Worm (Caenorhabditis elegans) whole organism, late embryonic: ENCODE data around the gene ugt-46.

Source experiments
- C08G9.2 ChIP-seq: sonication (generic microtip); optimal IDR thresholded peaks from 2 replicates; lab custom pipeline; 2016; ENCODE audit warnings: mild to moderate bottlenecking, missing genetic modification characterization, moderate library complexity, missing compliant biosample characterization
- C38D4.7 ChIP-seq: fragments of 200-800 bp; sonication (Bioruptor generic); optimal IDR thresholded peaks from 2 replicates; lab custom pipeline; 2018; ENCODE audit warnings: mild to moderate bottlenecking, missing genetic modification characterization, moderate library complexity, missing compliant biosample characterization
- K02D7.2 ChIP-seq: sonication (generic microtip); optimal IDR thresholded peaks from 2 replicates; lab custom pipeline; 2017; ENCODE audit warnings: mild to moderate bottlenecking, missing genetic modification characterization, missing compliant biosample characterization
- T23F11.4 ChIP-seq: fragments of 200-800 bp; sonication (Bioruptor generic); optimal IDR thresholded peaks from 2 replicates; lab custom pipeline; 2018; ENCODE audit warnings: mild to moderate bottlenecking, missing genetic modification characterization, missing compliant biosample characterization
- Y22D7AL.16 ChIP-seq: sonication (generic microtip); optimal IDR thresholded peaks from 2 replicates; lab custom pipeline; 2016; ENCODE audit warnings: missing genetic modification characterization, missing compliant biosample characterization
- ceh-14 ChIP-seq: sonication (generic microtip); optimal IDR thresholded peaks from 2 replicates; lab custom pipeline; 2016; ENCODE audit warnings: missing genotype, missing genetic modification characterization, missing compliant biosample characterization
- ceh-18 ChIP-seq: sonication (generic microtip); optimal IDR thresholded peaks from 2 replicates; lab custom pipeline; 2016; ENCODE audit warnings: missing genetic modification characterization, missing compliant biosample characterization
- ceh-19 ChIP-seq: fragments of 200-800 bp; sonication (Bioruptor generic); optimal IDR thresholded peaks from 2 replicates; lab custom pipeline; 2018; ENCODE audit warnings: mild to moderate bottlenecking, missing genetic modification characterization, missing compliant biosample characterization
- ceh-2 ChIP-seq: sonication (generic microtip); optimal IDR thresholded peaks from 2 replicates; lab custom pipeline; 2016; ENCODE audit warnings: missing genotype, missing genetic modification characterization, missing compliant biosample characterization
- ceh-30 ChIP-seq: fragments of 150-350 bp; optimal IDR thresholded peaks from 2 replicates; lab custom pipeline; 2014; ENCODE audit warnings: missing biosample characterization, missing genetic modification characterization
- ceh-34 ChIP-seq: sonication (generic microtip); optimal IDR thresholded peaks from 2 replicates; lab custom pipeline; 2016; ENCODE audit warnings: mild to moderate bottlenecking, missing genetic modification characterization, missing compliant biosample characterization
- ceh-45 ChIP-seq: fragments of 200-800 bp; sonication (Bioruptor generic); IDR thresholded peaks from 2 replicates; pipeline ENCODE4 v1.3.6; 2022; ENCODE audit warnings: missing genetic modification reagents, missing genetic modification characterization, missing compliant biosample characterization
- ceh-6 ChIP-seq: fragments of 200-800 bp; sonication (Bioruptor generic); optimal IDR thresholded peaks from 2 replicates; lab custom pipeline; 2018; ENCODE audit warnings: mild to moderate bottlenecking, missing genetic modification characterization, missing compliant biosample characterization
- ceh-9 ChIP-seq: sonication (generic microtip); optimal IDR thresholded peaks from 2 replicates; lab custom pipeline; 2016; ENCODE audit warnings: mild to moderate bottlenecking, missing genetic modification characterization, inconsistent platforms, missing compliant biosample characterization
- che-1 ChIP-seq: sonication (generic microtip); optimal IDR thresholded peaks from 2 replicates; lab custom pipeline; 2016; ENCODE audit warnings: mild to moderate bottlenecking, missing genetic modification characterization, missing compliant biosample characterization
- elt-2 ChIP-seq: sonication (generic microtip); optimal IDR thresholded peaks from 2 replicates; lab custom pipeline; 2016; ENCODE audit warnings: missing genetic modification reagents, missing genetic modification characterization, missing compliant biosample characterization
- fax-1 ChIP-seq: sonication (generic microtip); optimal IDR thresholded peaks from 2 replicates; lab custom pipeline; 2016; ENCODE audit warnings: missing genotype, missing genetic modification characterization, missing compliant biosample characterization
- hlh-30 ChIP-seq: sonication (generic microtip); optimal IDR thresholded peaks from 2 replicates; lab custom pipeline; 2017; ENCODE audit warnings: antibody characterized with exemption, missing genetic modification characterization, missing compliant biosample characterization; ENCODE audit not compliant: insufficient read depth
- hlh-6 ChIP-seq: sonication (generic microtip); optimal IDR thresholded peaks from 2 replicates; lab custom pipeline; 2016; ENCODE audit warnings: missing genotype, missing genetic modification characterization, missing compliant biosample characterization
- nfya-1 ChIP-seq: sonication (generic microtip); optimal IDR thresholded peaks from 2 replicates; lab custom pipeline; 2017; ENCODE audit warnings: missing genetic modification characterization, mild to moderate bottlenecking, missing compliant biosample characterization, antibody characterized with exemption, moderate library complexity
- npax-4 ChIP-seq: sonication (generic microtip); optimal IDR thresholded peaks from 2 replicates; lab custom pipeline; 2016; ENCODE audit warnings: missing genetic modification characterization, missing compliant biosample characterization
- odd-2 ChIP-seq: sonication (generic microtip); optimal IDR thresholded peaks from 2 replicates; lab custom pipeline; 2017; ENCODE audit warnings: antibody characterized with exemption, mild to moderate bottlenecking, missing genetic modification characterization, missing compliant biosample characterization
- pag-3 ChIP-seq: sonication (generic microtip); optimal IDR thresholded peaks from 2 replicates; lab custom pipeline; 2016; ENCODE audit warnings: missing compliant biosample characterization, missing genetic modification characterization, borderline replicate concordance
- pax-1 ChIP-seq: fragments of 150-350 bp; optimal IDR thresholded peaks from 2 replicates; lab custom pipeline; 2014; ENCODE audit warnings: missing biosample characterization, missing genetic modification characterization
- pha-2 ChIP-seq: sonication (generic microtip); optimal IDR thresholded peaks from 2 replicates; lab custom pipeline; 2017; ENCODE audit warnings: mild to moderate bottlenecking, missing genetic modification characterization, missing compliant biosample characterization
- pha-4 ChIP-seq: fragments of 150-350 bp; optimal IDR thresholded peaks from 2 replicates; lab custom pipeline; 2018; ENCODE audit warnings: missing biosample characterization, missing genetic modification reagents, missing genetic modification characterization
- pqm-1 ChIP-seq: sonication (generic microtip); optimal IDR thresholded peaks from 2 replicates; lab custom pipeline; 2016; ENCODE audit warnings: missing genetic modification characterization, missing compliant biosample characterization
- pros-1 ChIP-seq: fragments of 150-350 bp; optimal IDR thresholded peaks from 2 replicates; lab custom pipeline; 2014; ENCODE audit warnings: missing biosample characterization, missing genetic modification reagents, missing genetic modification characterization
- ref-2 ChIP-seq: sonication (generic microtip); optimal IDR thresholded peaks from 2 replicates; lab custom pipeline; 2016; ENCODE audit warnings: missing genetic modification characterization, missing compliant biosample characterization
- rnt-1 ChIP-seq: sonication (generic microtip); optimal IDR thresholded peaks from 2 replicates; lab custom pipeline; 2016; ENCODE audit warnings: missing genetic modification characterization, missing compliant biosample characterization
- sdc-2 ChIP-seq: sonication (generic microtip); optimal IDR thresholded peaks from 2 replicates; lab custom pipeline; 2016; ENCODE audit warnings: missing genotype, missing genetic modification characterization, missing compliant biosample characterization
- sox-4 ChIP-seq: sonication (generic microtip); optimal IDR thresholded peaks from 2 replicates; lab custom pipeline; 2017; ENCODE audit warnings: mild to moderate bottlenecking, missing genetic modification characterization, inconsistent platforms, missing compliant biosample characterization
- unc-3 ChIP-seq, 2 experiments: fragments of 200-800 bp in 1 of 2; sonication (Bioruptor generic) in 1 of 2; sonication (generic microtip) in 1 of 2; conservative IDR thresholded peaks in 1 of 2; optimal IDR thresholded peaks in 1 of 2; 2 replicates each; pipeline versions ENCODE4 v1.3.6 to Lab custom; 2016 to 2022; ENCODE audit warnings: missing compliant biosample characterization in 2 of 2, missing genetic modification characterization in 2 of 2, missing genetic modification reagents in 1 of 2
- unc-55 ChIP-seq: sonication (generic microtip); optimal IDR thresholded peaks from 2 replicates; lab custom pipeline; 2017; ENCODE audit warnings: missing biosample characterization, missing genetic modification reagents, missing genetic modification characterization
- zip-5 ChIP-seq: sonication (generic microtip); optimal IDR thresholded peaks from 2 replicates; lab custom pipeline; 2016; ENCODE audit warnings: missing genetic modification characterization, missing compliant biosample characterization
- ztf-16 ChIP-seq: sonication (generic microtip); optimal IDR thresholded peaks from 2 replicates; lab custom pipeline; 2017; ENCODE audit warnings: missing genetic modification characterization, missing compliant biosample characterization

The ugt-46 gene

DNA sequence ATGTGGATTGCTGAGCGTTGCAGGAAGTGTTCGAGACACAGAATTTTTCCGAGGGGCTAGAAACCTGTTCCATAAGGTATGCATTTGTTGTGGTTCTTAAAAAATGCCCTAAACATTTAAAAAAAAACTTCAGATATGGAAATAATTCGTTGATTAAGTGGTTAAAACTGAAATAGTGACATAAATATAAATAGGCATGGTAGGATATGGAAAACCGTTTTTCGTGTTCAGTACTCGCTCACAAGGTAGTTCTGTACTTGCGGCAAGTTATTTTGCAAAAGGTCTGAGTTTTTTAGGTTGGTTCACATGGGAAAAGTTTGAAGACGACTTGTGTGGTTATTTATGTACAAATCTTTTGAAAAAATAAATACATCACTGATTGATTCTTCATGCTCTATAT is 9.2 kb downstream of the ugt-46 start, which contains the start of gene B0310.3:
TSS of gene B0310.3 (minus strand) at position 101 of the 400 bp plus-strand sequence.
- TF ChIP-seq ceh-18 (tag; lab: Kevin White, UChicago) (no peak), pag-3 (no peak), ceh-30 (tag; lab: Kevin White, UChicago) (no peak), ceh-6 (no peak)

DNA sequence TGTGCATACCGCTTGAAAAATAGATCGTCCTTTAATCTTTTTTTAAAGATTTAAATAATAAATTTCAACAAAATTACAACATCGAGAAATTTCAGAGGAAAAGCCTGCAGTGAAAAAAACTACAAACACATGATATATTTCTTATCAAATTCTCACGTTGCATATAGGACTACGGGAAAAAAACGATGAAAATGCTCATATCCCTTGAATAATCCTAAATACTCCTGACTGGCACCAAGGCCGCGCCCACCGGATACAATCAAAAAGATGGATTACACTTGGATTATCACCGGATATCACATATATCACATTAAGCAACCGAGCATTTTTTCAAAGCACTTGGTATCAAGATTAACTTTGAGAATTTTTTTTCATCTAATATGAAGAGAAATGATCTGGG is 16.1 kb downstream of the ugt-46 start:
- TF ChIP-seq ceh-9 (tag; lab: Kevin White, UChicago) = no peak
- TF ChIP-seq ceh-14 = no peak
- no peak for TF ChIP-seq unc-55
- no peak for TF ChIP-seq pros-1 (tag; lab: Kevin White, UChicago)
- no peak for TF ChIP-seq Y22D7AL.16 (tag; lab: Kevin White, UChicago)
- TF ChIP-seq K02D7.2 (tag; lab: Kevin White, UChicago) = no peak
- no peak for TF ChIP-seq sox-4 (tag; lab: Kevin White, UChicago)
- TF ChIP-seq unc-3 (GFP tag; conservative IDR thresholded peaks at IDR 0.05; lab: Robert Waterston, UW) = no peak
- no peak for TF ChIP-seq unc-3 (tag; optimal IDR thresholded peaks at IDR 0.05; lab: Kevin White, UChicago)
- TF ChIP-seq elt-2 = no peak
- TF ChIP-seq C38D4.7 = no peak
- no peak for TF ChIP-seq pha-2 (tag; lab: Kevin White, UChicago)
- no peak for TF ChIP-seq ceh-30 (tag; lab: Kevin White, UChicago)
- TF ChIP-seq ztf-16 (tag; lab: Kevin White, UChicago) = no peak
- no peak for TF ChIP-seq pax-1 (tag; lab: Kevin White, UChicago)
- no peak for TF ChIP-seq ceh-18 (tag; lab: Kevin White, UChicago)
- TF ChIP-seq ceh-2 (tag; lab: Kevin White, UChicago) = no peak
- no peak for TF ChIP-seq pqm-1 (tag; lab: Kevin White, UChicago)
- TF ChIP-seq odd-2 (tag; lab: Kevin White, UChicago) = no peak
- TF ChIP-seq, all 69 proteins: peak for 0

DNA sequence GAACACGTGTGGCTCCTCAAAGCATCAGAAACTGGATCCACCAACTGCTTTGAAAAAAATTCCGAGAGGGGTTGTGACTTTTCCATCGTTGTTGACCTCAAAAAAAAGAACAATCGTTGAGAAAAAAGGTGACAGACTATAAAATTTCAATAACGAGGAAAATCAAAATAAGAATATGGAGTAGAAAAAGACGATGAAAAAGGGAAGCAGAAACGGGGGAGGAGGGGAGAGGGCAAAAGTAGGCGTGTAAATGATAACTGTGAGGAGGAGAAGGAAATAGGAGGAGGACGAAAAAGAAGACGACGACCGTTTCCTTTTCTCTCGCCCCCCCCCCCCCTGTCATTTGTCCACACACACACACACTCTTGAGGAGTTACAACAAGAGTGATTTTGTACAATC is 23.2 kb downstream of the ugt-46 start, which contains the start of gene B0310.2:
TSS of gene B0310.2 (minus strand) at position 101 of the 400 bp plus-strand sequence.
- TF ChIP-seq hlh-30 (no peak), npax-4 (tag; lab: Kevin White, UChicago) (no peak), ceh-9 (tag; lab: Kevin White, UChicago) (no peak), zip-5 (tag; lab: Kevin White, UChicago) (no peak), ceh-18 (tag; lab: Kevin White, UChicago) (no peak), elt-2 (no peak), ceh-45 (GFP tag; lab: Robert Waterston, UW) (no peak), hlh-6 (tag; lab: Kevin White, UChicago) (no peak), rnt-1 (tag; lab: Kevin White, UChicago) (no peak), ceh-19 (GFP tag; lab: Kevin White, UChicago) (no peak), sdc-2 (tag; lab: Kevin White, UChicago) (no peak), C08G9.2 (tag; lab: Kevin White, UChicago) (no peak)

DNA sequence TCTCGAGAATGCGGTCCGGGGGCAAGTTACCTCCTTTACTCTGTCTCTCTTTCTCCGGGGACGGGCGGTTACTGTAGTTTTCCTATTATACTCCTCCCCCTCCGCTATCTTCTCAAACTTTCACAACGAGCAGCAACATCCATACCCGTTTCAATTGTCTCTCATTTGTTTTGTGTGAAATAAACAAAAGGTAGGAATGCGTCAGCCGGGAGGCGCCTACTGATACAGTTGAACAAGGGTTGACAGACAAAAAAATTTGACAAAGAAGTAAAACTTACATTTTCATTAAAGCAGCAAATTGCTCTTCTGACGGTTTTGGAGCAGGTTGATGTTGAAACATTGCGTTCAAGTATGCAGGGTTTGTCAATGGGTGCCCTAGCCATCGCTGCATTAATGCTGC is 25.1 kb downstream of the ugt-46 start:
- no peak for TF ChIP-seq K02D7.2 (tag; lab: Kevin White, UChicago)
- no peak for TF ChIP-seq unc-3 (GFP tag; conservative IDR thresholded peaks at IDR 0.05; lab: Robert Waterston, UW)
- no peak for TF ChIP-seq unc-3 (tag; optimal IDR thresholded peaks at IDR 0.05; lab: Kevin White, UChicago)
- TF ChIP-seq nfya-1 (tag; lab: Kevin White, UChicago) = no peak
- TF ChIP-seq fax-1 = no peak
- TF ChIP-seq ref-2 (tag; lab: Kevin White, UChicago) = no peak
- TF ChIP-seq pax-1 (tag; lab: Kevin White, UChicago) = no peak
- TF ChIP-seq unc-55 = no peak
- no peak for TF ChIP-seq ztf-16 (tag; lab: Kevin White, UChicago)
- TF ChIP-seq hlh-30 = no peak
- TF ChIP-seq che-1 = no peak
- no peak for TF ChIP-seq zip-5 (tag; lab: Kevin White, UChicago)
- no peak for TF ChIP-seq T23F11.4 (GFP tag; lab: Kevin White, UChicago)
- TF ChIP-seq npax-4 (tag; lab: Kevin White, UChicago) = no peak
- no peak for TF ChIP-seq pha-4 (tag; lab: Kevin White, UChicago)
- no peak for TF ChIP-seq ceh-34 (tag; lab: Kevin White, UChicago)
- TF ChIP-seq ceh-18 (tag; lab: Kevin White, UChicago) = no peak
